Fruit fly (Drosophila melanogaster): ENCODE measurements around the gene daed.

The daed gene

DNA sequence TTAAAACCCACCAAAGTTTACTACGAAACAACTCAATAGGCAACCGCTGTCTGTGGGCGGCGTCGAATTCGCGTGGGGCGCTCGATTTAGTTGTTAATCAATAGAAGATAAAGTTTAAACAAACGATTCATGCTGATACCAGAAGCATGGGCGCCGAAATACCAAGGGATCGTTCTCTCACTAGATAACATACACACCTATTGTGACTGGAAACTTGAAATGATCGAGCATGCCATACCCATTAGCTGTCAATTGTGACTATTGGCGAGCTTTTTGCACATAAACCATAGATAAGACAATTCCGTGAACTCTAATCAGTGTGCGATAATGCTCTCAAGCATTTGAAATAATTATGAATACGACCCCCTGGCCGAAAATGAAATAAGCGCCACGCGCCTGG lies 36.7 kb downstream of the daed start (continued):
- TF ChIP-seq hkb (optimal IDR thresholded peaks at IDR 0.05): no peak
- TF ChIP-seq hkb (GFP tag; IDR thresholded peaks at IDR 0.05): peak; percentile 73
- TF ChIP-seq D19A (tag; optimal IDR thresholded peaks at IDR 0.05): peak; percentile 48
- no peak for TF ChIP-seq CG9797 (GFP tag; optimal IDR thresholded peaks at IDR 0.05)
- TF ChIP-seq CG14710 (tag; optimal IDR thresholded peaks at IDR 0.05): no peak
- no peak for TF ChIP-seq pan (optimal IDR thresholded peaks at IDR 0.05)
- peak in 1 of 2 experiments; percentile 75 for TF ChIP-seq pan (GFP tag; optimal IDR thresholded peaks at IDR 0.05 in 1 of 2, IDR thresholded peaks at IDR 0.05 in 1 of 2)
- TF ChIP-seq CG4820 (GFP tag; optimal IDR thresholded peaks at IDR 0.05): peak; percentile 61
- peak; percentile 83 for TF ChIP-seq phol (tag; optimal IDR thresholded peaks at IDR 0.05)
- TF ChIP-seq Neu2 (GFP tag; optimal IDR thresholded peaks at IDR 0.05; ENCODE audit: borderline replicate concordance): no peak
- peak; percentile 44 for TF ChIP-seq CG30431 (GFP tag; optimal IDR thresholded peaks at IDR 0.05)
- TF ChIP-seq C15 (GFP tag; IDR thresholded peaks at IDR 0.05): 0 out of 3 replicates have a peak, but pooled peaks have one; percentile 38
- peak; percentile 31 for TF ChIP-seq CG13894 (tag; optimal IDR thresholded peaks at IDR 0.05)
- TF ChIP-seq Xrp1 (GFP tag; IDR thresholded peaks at IDR 0.05): peak; percentile 56
- TF ChIP-seq CG30020 (tag; optimal IDR thresholded peaks at IDR 0.05): no peak
- peak; percentile 62; the same call in 2 of the 3 replicates for TF ChIP-seq zfh1 (GFP tag; IDR thresholded peaks at IDR 0.05)
- no peak for TF ChIP-seq CG17802 (tag; optimal IDR thresholded peaks at IDR 0.05)
- TF ChIP-seq Hand (GFP tag; optimal IDR thresholded peaks at IDR 0.05): peak; percentile 60
- TF ChIP-seq Sox100B (GFP tag; optimal IDR thresholded peaks at IDR 0.05): peak; percentile 50
- peak; percentile 47 for TF ChIP-seq CG14050 (GFP tag; IDR thresholded peaks at IDR 0.05)
- peak; percentile 78 for TF ChIP-seq Dip3 (GFP tag; optimal IDR thresholded peaks at IDR 0.05)
- no peak for TF ChIP-seq Lhr (GFP tag; optimal IDR thresholded peaks at IDR 0.05)
- TF ChIP-seq BEAF-32 (GFP tag; optimal IDR thresholded peaks at IDR 0.05): no peak
- TF ChIP-seq Trl (optimal IDR thresholded peaks at IDR 0.05): no peak
- TF ChIP-seq Trl (GFP tag; optimal IDR thresholded peaks at IDR 0.05): peak; percentile 71
- peak; percentile 75 for TF ChIP-seq CG18619 (GFP tag; optimal IDR thresholded peaks at IDR 0.05)
- peak; percentile 85 for TF ChIP-seq CG9932 (GFP tag; IDR thresholded peaks at IDR 0.05)
- TF ChIP-seq CG11560 (tag; IDR thresholded peaks at IDR 0.05): peak; percentile 57; the same call in 1 of the 3 replicates
- TF ChIP-seq slbo (GFP tag; IDR thresholded peaks at IDR 0.05): peak; percentile 89
- TF ChIP-seq CG10274 (GFP tag; optimal IDR thresholded peaks at IDR 0.05): peak; percentile 41
- TF ChIP-seq CG10654 (GFP tag; optimal IDR thresholded peaks at IDR 0.05): peak; percentile 51
- TF ChIP-seq pho (GFP tag; optimal IDR thresholded peaks at IDR 0.05): peak; percentile 71
- peak; percentile 2 for TF ChIP-seq CG10462 (GFP tag; optimal IDR thresholded peaks at IDR 0.05)
- peak; percentile 36 for TF ChIP-seq Sry-δ (GFP tag; optimal IDR thresholded peaks at IDR 0.05)
- TF ChIP-seq CG2120 (GFP tag; optimal IDR thresholded peaks at IDR 0.05): peak; percentile 91
- TF ChIP-seq usp (GFP tag; optimal IDR thresholded peaks at IDR 0.05): no peak
- peak; percentile 62 for TF ChIP-seq CG17612 (GFP tag; IDR thresholded peaks at IDR 0.05)
- TF ChIP-seq Hr78 (GFP tag; optimal IDR thresholded peaks at IDR 0.05): no peak
- no peak for TF ChIP-seq cato (GFP tag; optimal IDR thresholded peaks at IDR 0.05; ENCODE audit: borderline replicate concordance)
- TF ChIP-seq Gug (GFP tag; IDR thresholded peaks at IDR 0.05): peak; percentile 63; the same call in 2 of the 4 replicates
- TF ChIP-seq kay (GFP tag; optimal IDR thresholded peaks at IDR 0.05): peak; percentile 8
- no peak for TF ChIP-seq slou (GFP tag; optimal IDR thresholded peaks at IDR 0.05)
- TF ChIP-seq Dad (GFP tag; optimal IDR thresholded peaks at IDR 0.05): peak; percentile 35
- no peak for TF ChIP-seq tna (GFP tag; IDR thresholded peaks at IDR 0.05; ENCODE audit: partially characterized antibody)
- peak; percentile 67 for TF ChIP-seq emc (GFP tag; optimal IDR thresholded peaks at IDR 0.05)
- peak; percentile 83 for TF ChIP-seq Ptx1 (GFP tag; IDR thresholded peaks at IDR 0.05)
- peak; percentile 44 for TF ChIP-seq CG11247 (GFP tag; IDR thresholded peaks at IDR 0.05)
- peak; percentile 87 for TF ChIP-seq sens (GFP tag)
- TF ChIP-seq CG8089 (GFP tag; optimal IDR thresholded peaks at IDR 0.05): peak; percentile 26
- no peak for TF ChIP-seq Tbp (GFP tag; optimal IDR thresholded peaks at IDR 0.05)
- TF ChIP-seq CG12744 (GFP tag; optimal IDR thresholded peaks at IDR 0.05): peak; percentile 70
- TF ChIP-seq stc (GFP tag; IDR thresholded peaks at IDR 0.05): peak; percentile 83
- no peak for TF ChIP-seq stwl (tag; optimal IDR thresholded peaks at IDR 0.05)
